Worm (Caenorhabditis elegans) whole organism, L2 larva: ENCODE data around the gene Y57E12AR.1.

Experiments used
- C34F6.9 ChIP-seq: fragments of 150-350 bp; optimal IDR thresholded peaks from 2 replicates; lab custom pipeline; 2014; ENCODE audit warnings: missing biosample characterization, missing genetic modification characterization
- F13H6.1 ChIP-seq: sonication (generic microtip); optimal IDR thresholded peaks from 2 replicates; lab custom pipeline; 2016; ENCODE audit warnings: missing genetic modification characterization, missing compliant biosample characterization
- R02D3.7 ChIP-seq: fragments of 150-350 bp; optimal IDR thresholded peaks from 2 replicates; lab custom pipeline; 2014; ENCODE audit warnings: missing biosample characterization, missing genetic modification characterization
- Y55F3AM.14 ChIP-seq: fragments of 200-800 bp; sonication (Bioruptor generic); optimal IDR thresholded peaks from 2 replicates; lab custom pipeline; 2018; ENCODE audit warnings: mild to moderate bottlenecking, missing genetic modification characterization, missing compliant biosample characterization
- ceh-16 ChIP-seq: fragments of 150-350 bp; optimal IDR thresholded peaks from 2 replicates; lab custom pipeline; 2014; ENCODE audit warnings: missing biosample characterization, missing genetic modification characterization
- fos-1 ChIP-seq: fragments of 150-350 bp; optimal IDR thresholded peaks from 2 replicates; lab custom pipeline; 2014; ENCODE audit warnings: missing biosample characterization, missing genetic modification characterization
- lin-13 ChIP-seq: fragments of 150-350 bp; optimal IDR thresholded peaks from 2 replicates; lab custom pipeline; 2014; ENCODE audit warnings: missing biosample characterization, missing genetic modification reagents, missing genetic modification characterization
- mbf-1 ChIP-seq: sonication (generic microtip); optimal IDR thresholded peaks from 2 replicates; lab custom pipeline; 2017; ENCODE audit warnings: missing biosample characterization, missing genetic modification characterization
- nhr-12 ChIP-seq: fragments of 150-350 bp; optimal IDR thresholded peaks from 2 replicates; lab custom pipeline; 2014; ENCODE audit warnings: missing biosample characterization, missing genetic modification characterization
- snpc-4 ChIP-seq: fragments of 150-350 bp; optimal IDR thresholded peaks from 2 replicates; lab custom pipeline; 2014; ENCODE audit warnings: missing biosample characterization, missing genetic modification characterization
- unc-39 ChIP-seq: fragments of 150-350 bp; optimal IDR thresholded peaks from 2 replicates; lab custom pipeline; 2014; ENCODE audit warnings: missing biosample characterization, missing genetic modification characterization
- unc-55 ChIP-seq: fragments of 150-350 bp; sonication (generic microtip); optimal IDR thresholded peaks from 3 replicates; lab custom pipeline; 2014; ENCODE audit warnings: missing biosample characterization, missing genetic modification reagents, missing genetic modification characterization
- zag-1 ChIP-seq: fragments of 150-350 bp; optimal IDR thresholded peaks from 2 replicates; lab custom pipeline; 2014; ENCODE audit warnings: missing biosample characterization, missing genetic modification characterization

ce11 chrV:7103247-7103646 is 38.1 kb upstream of the Y57E12AR.1 start, which contains the start of gene odr-2:
- TF ChIP-seq nhr-12, result no peak
- TF ChIP-seq snpc-4 (tag; lab: Kevin White, UChicago), result no peak
- TF ChIP-seq ceh-16 (tag; lab: Kevin White, UChicago), result no peak
- TF ChIP-seq unc-39 (tag; lab: Kevin White, UChicago), result no peak
- no peak for TF ChIP-seq F13H6.1 (tag; lab: Kevin White, UChicago)
- no peak for TF ChIP-seq zag-1 (tag; lab: Kevin White, UChicago)
- TF ChIP-seq Y55F3AM.14 (GFP tag; lab: Kevin White, UChicago), result no peak
- TF ChIP-seq mbf-1 (tag; lab: Kevin White, UChicago), result no peak
- no peak for TF ChIP-seq unc-55
- TF ChIP-seq R02D3.7 (tag; lab: Kevin White, UChicago), result no peak
- TF ChIP-seq C34F6.9 (tag; lab: Kevin White, UChicago), result no peak
- TF ChIP-seq lin-13 (GFP tag; lab: Kevin White, UChicago), result no peak
- TF ChIP-seq fos-1, result no peak
